Worm (Caenorhabditis elegans) whole organism, young adult: ENCODE measurements around the gene nhr-28.

ENCODE experiments used
- F55B11.4 ChIP-seq: sonication (generic microtip); optimal IDR thresholded peaks from 2 replicates; lab custom pipeline; 2016; ENCODE audit warnings: missing compliant biosample characterization, missing genetic modification characterization, borderline replicate concordance; ENCODE audit not compliant: insufficient read depth
- egl-44 ChIP-seq: fragments of 200-800 bp; sonication (Bioruptor generic); IDR thresholded peaks from 2 replicates; pipeline ENCODE4 v1.3.6; 2022; ENCODE audit warnings: missing genetic modification reagents, missing genetic modification characterization, missing compliant biosample characterization
- nhr-90 ChIP-seq: sonication (generic microtip); optimal IDR thresholded peaks from 2 replicates; lab custom pipeline; 2016; ENCODE audit warnings: missing genotype, mild to moderate bottlenecking, missing genetic modification characterization, missing compliant biosample characterization
- pbrm-1 ChIP-seq: fragments of 200-800 bp; sonication (Bioruptor generic); IDR thresholded peaks from 2 replicates; pipeline ENCODE4 v1.3.6; 2022; ENCODE audit warnings: missing genetic modification reagents, missing genetic modification characterization, missing compliant biosample characterization

ce11 chrX:16404815-16405214 is 50.0 kb downstream of the nhr-28 start:
- TF ChIP-seq F55B11.4 (tag; lab: Kevin White, UChicago) (no peak), nhr-90 (tag; lab: Kevin White, UChicago) (no peak), pbrm-1 (GFP tag; lab: Robert Waterston, UW) (no peak), egl-44 (GFP tag; lab: Robert Waterston, UW) (no peak)
